Comparison of ENCODE assay signal across 5 fruit fly cellular contexts in the genomic region with DNA sequence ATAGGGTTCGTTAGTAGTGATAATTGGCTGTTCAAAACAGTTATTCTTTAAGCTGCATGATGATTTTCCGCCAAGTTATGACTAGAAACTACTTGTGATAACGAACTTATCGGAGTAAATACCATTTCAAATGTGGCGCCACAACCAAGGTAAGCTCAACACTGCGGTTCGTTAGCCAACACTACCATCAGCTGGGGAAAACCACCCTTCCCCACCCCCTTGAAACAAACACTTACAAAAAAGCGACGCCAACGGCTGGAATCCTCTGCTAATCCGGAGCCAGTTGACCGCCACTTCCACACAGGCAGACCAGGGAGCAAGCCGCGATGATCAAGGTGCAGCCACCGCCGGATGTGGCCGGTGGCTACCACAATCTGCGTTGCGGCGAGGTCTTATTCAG.
A peak's percentile ranks its signal among the peaks of the same experiment; 100 is the strongest.
TF ChIP-seq lines count a peak whose summit lies in the region.

A gene (plus strand): TSS at position 231 of the 400 bp plus-strand sequence.

- peak; percentile 23 for TF ChIP-seq CTCF in whole organism, embryonic (GFP tag; optimal IDR thresholded peaks at IDR 0.05; lab: Kevin White, UChicago)

TF ChIP-seq in whole organism, adult, 20 proteins besides CTCF, POLR2A, EP300 and RAD21:
- TF ChIP-seq CG5204 (GFP tag; optimal IDR thresholded peaks at IDR 0.05; lab: Kevin White, UChicago) (no peak), ovo (GFP tag; optimal IDR thresholded peaks at IDR 0.05; lab: Kevin White, UChicago) (no peak), CG12768 (GFP tag; optimal IDR thresholded peaks at IDR 0.05; lab: Kevin White, UChicago) (peak; percentile 11), CG7101 (tag; optimal IDR thresholded peaks at IDR 0.05; lab: Kevin White, UChicago) (peak; percentile 45), CG1620 (GFP tag; optimal IDR thresholded peaks at IDR 0.05; lab: Kevin White, UChicago) (peak; percentile 54), pad (GFP tag; optimal IDR thresholded peaks at IDR 0.05; lab: Kevin White, UChicago) (peak; percentile 56), Crg-1 (GFP tag; optimal IDR thresholded peaks at IDR 0.05; lab: Kevin White, UChicago) (peak; percentile 48), Mnt (GFP tag; optimal IDR thresholded peaks at IDR 0.05; lab: Kevin White, UChicago) (peak; percentile 25), bab1 (GFP tag; optimal IDR thresholded peaks at IDR 0.05; lab: Kevin White, UChicago) (peak; percentile 21)

TF ChIP-seq in whole organism, embryonic, 481 proteins besides CTCF, POLR2A, EP300 and RAD21 (continues in another document):
- peak; percentile 8; the same call in 1 of the 2 replicates for TF ChIP-seq CG13287 (GFP tag; IDR thresholded peaks at IDR 0.05; lab: Robert Waterston, UW; ENCODE audit: partially characterized antibody)
- no peak for TF ChIP-seq jigr1 (GFP tag; IDR thresholded peaks at IDR 0.05; lab: Robert Waterston, UW)
- TF ChIP-seq Med (GFP tag; lab: Kevin White, UChicago) = peak; percentile 78
- TF ChIP-seq CG11723 (GFP tag; optimal IDR thresholded peaks at IDR 0.05; lab: Kevin White, UChicago) = no peak
- peak; percentile 27 for TF ChIP-seq CG2120 (GFP tag; optimal IDR thresholded peaks at IDR 0.05; lab: Kevin White, UChicago)
- TF ChIP-seq CG1647 (GFP tag; optimal IDR thresholded peaks at IDR 0.05; lab: Kevin White, UChicago) = no peak
- TF ChIP-seq so (GFP tag; IDR thresholded peaks at IDR 0.05; lab: Robert Waterston, UW) = no peak
- TF ChIP-seq sob (GFP tag; IDR thresholded peaks at IDR 0.05; lab: Robert Waterston, UW) = 0 out of 2 replicates have a peak, but pooled peaks have one; percentile 16
- no peak for TF ChIP-seq org-1 (GFP tag; optimal IDR thresholded peaks at IDR 0.05; lab: Kevin White, UChicago)
- TF ChIP-seq Nf-YB (GFP tag; optimal IDR thresholded peaks at IDR 0.05; lab: Kevin White, UChicago) = no peak
- no peak for TF ChIP-seq sens-2 (GFP tag; IDR thresholded peaks at IDR 0.05; lab: Robert Waterston, UW)
- no peak for TF ChIP-seq CG7928 (GFP tag; optimal IDR thresholded peaks at IDR 0.05; lab: Kevin White, UChicago)
- TF ChIP-seq p53 (GFP tag; optimal IDR thresholded peaks at IDR 0.05; lab: Kevin White, UChicago) = no peak
- no peak for TF ChIP-seq CG13894 (tag; optimal IDR thresholded peaks at IDR 0.05; lab: Kevin White, UChicago)
- TF ChIP-seq CG12659 (GFP tag; optimal IDR thresholded peaks at IDR 0.05; lab: Kevin White, UChicago) = no peak
- TF ChIP-seq B-H2 (GFP tag; optimal IDR thresholded peaks at IDR 0.05; lab: Kevin White, UChicago) = peak; percentile 14
- TF ChIP-seq Oli (tag; optimal IDR thresholded peaks at IDR 0.05; lab: Kevin White, UChicago) = no peak
- TF ChIP-seq MESR4 (GFP tag; optimal IDR thresholded peaks at IDR 0.05; lab: Kevin White, UChicago) = peak; percentile 39
- no peak for TF ChIP-seq CG2202 (tag; optimal IDR thresholded peaks at IDR 0.05; lab: Kevin White, UChicago)
- TF ChIP-seq PHDP (tag; optimal IDR thresholded peaks at IDR 0.05; lab: Kevin White, UChicago) = no peak

TF ChIP-seq in whole organism, prepupa, 60 proteins besides CTCF, POLR2A, EP300 and RAD21:
- TF ChIP-seq spab (GFP tag; optimal IDR thresholded peaks at IDR 0.05; lab: Kevin White, UChicago) (no peak), fd85E (GFP tag; optimal IDR thresholded peaks at IDR 0.05; lab: Kevin White, UChicago) (no peak), esn (GFP tag; optimal IDR thresholded peaks at IDR 0.05; lab: Kevin White, UChicago) (peak; percentile 19), Eip78C (GFP tag; lab: Kevin White, UChicago) (peak; percentile 70), CG15336 (GFP tag; IDR thresholded peaks at IDR 0.05; lab: Robert Waterston, UW) (peak; percentile 28; the same call in 1 of the 2 replicates)

TF ChIP-seq in whole organism, pupa, 21 proteins besides CTCF, POLR2A, EP300 and RAD21:
- TF ChIP-seq CG10348 (GFP tag; IDR thresholded peaks at IDR 0.05; lab: Robert Waterston, UW) = no peak
- TF ChIP-seq CG8301 (tag; optimal IDR thresholded peaks at IDR 0.05; lab: Kevin White, UChicago) = no peak
- no peak for TF ChIP-seq CG9948 (tag; optimal IDR thresholded peaks at IDR 0.05; lab: Kevin White, UChicago)
- TF ChIP-seq CG4496 (GFP tag; IDR thresholded peaks at IDR 0.05; lab: Robert Waterston, UW) = no peak
- TF ChIP-seq fd96Ca (GFP tag; IDR thresholded peaks at IDR 0.05; lab: Robert Waterston, UW) = 0 out of 3 replicates have a peak, but pooled peaks have one; percentile 19
- TF ChIP-seq Snoo (tag; optimal IDR thresholded peaks at IDR 0.05; lab: Kevin White, UChicago) = no peak
- TF ChIP-seq D1 (tag; optimal IDR thresholded peaks at IDR 0.05; lab: Kevin White, UChicago) = no peak
- no peak for TF ChIP-seq Pif1B (GFP tag; optimal IDR thresholded peaks at IDR 0.05; lab: Kevin White, UChicago)
- no peak for TF ChIP-seq gl (tag; optimal IDR thresholded peaks at IDR 0.05; lab: Kevin White, UChicago)

TF ChIP-seq in whole organism, wandering third instar larva, 38 proteins besides CTCF, POLR2A, EP300 and RAD21:
- TF ChIP-seq sv (GFP tag; optimal IDR thresholded peaks at IDR 0.05; lab: Kevin White, UChicago) (no peak), GATAd (GFP tag; optimal IDR thresholded peaks at IDR 0.05; lab: Kevin White, UChicago) (peak; percentile 5), Rel (GFP tag; optimal IDR thresholded peaks at IDR 0.05; lab: Kevin White, UChicago) (no peak), Rel (tag; optimal IDR thresholded peaks at IDR 0.05; lab: Kevin White, UChicago) (peak; percentile 72)
